Worm (Caenorhabditis elegans): ENCODE measurements around the gene F21F8.5.

Gene F21F8.5

ce11 chrV:8247311-8248105 lies 18.6 kb downstream of the F21F8.5 start (continued):
- no peak for TF ChIP-seq ceh-40 (GFP tag; IDR thresholded peaks at IDR 0.05)
- peak; percentile 16 for TF ChIP-seq nhr-90 (tag; optimal IDR thresholded peaks at IDR 0.05)
- TF ChIP-seq madf-8 (GFP tag; conservative IDR thresholded peaks at IDR 0.05): peak; percentile 53
- no peak for TF ChIP-seq B0019.2 (GFP tag; conservative IDR thresholded peaks at IDR 0.05)
- TF ChIP-seq atf-7 (tag; optimal IDR thresholded peaks at IDR 0.05): no peak
- peak; percentile 75; the same call in 1 of the 2 replicates for TF ChIP-seq Y95B8A.8 (GFP tag; IDR thresholded peaks at IDR 0.05)
- no peak for TF ChIP-seq F22D6.2 (tag; optimal IDR thresholded peaks at IDR 0.05)
- TF ChIP-seq dpl-1 (GFP tag; optimal IDR thresholded peaks at IDR 0.05): no peak
- peak; percentile 91 for TF ChIP-seq hsf-1 (GFP tag; IDR thresholded peaks at IDR 0.05)
- TF ChIP-seq madf-6 (GFP tag; IDR thresholded peaks at IDR 0.05): peak; percentile 89
- no peak for TF ChIP-seq Y79H2A.3 (GFP tag; conservative IDR thresholded peaks at IDR 0.05)
- peak; percentile 64 for TF ChIP-seq F33H1.4 (GFP tag; IDR thresholded peaks at IDR 0.05)
- TF ChIP-seq snpc-3.4 (tag; optimal IDR thresholded peaks at IDR 0.05): peak; percentile 97
- no peak for TF ChIP-seq egl-18 (GFP tag; IDR thresholded peaks at IDR 0.05)
- peak; percentile 97 for TF ChIP-seq him-1 (tag; optimal IDR thresholded peaks at IDR 0.05)
- no peak for TF ChIP-seq F10E7.11 (tag; optimal IDR thresholded peaks at IDR 0.05)
- TF ChIP-seq gei-17 (GFP tag; optimal IDR thresholded peaks at IDR 0.05): no peak
- no peak for TF ChIP-seq ceh-79 (tag; optimal IDR thresholded peaks at IDR 0.05)
- TF ChIP-seq tbp1 (GFP tag; optimal IDR thresholded peaks at IDR 0.05): peak; percentile 88
- no peak for TF ChIP-seq Y53F4B.3 (GFP tag; IDR thresholded peaks at IDR 0.05)
- TF ChIP-seq snpc-1.1 (tag; optimal IDR thresholded peaks at IDR 0.05; ENCODE audit: insufficient read depth): peak; percentile 99
- TF ChIP-seq nfyb-1 (GFP tag; IDR thresholded peaks at IDR 0.05): peak; percentile 64; the same call in 1 of the 2 replicates
- peak; percentile 67 for TF ChIP-seq lsl-1 (GFP tag; optimal IDR thresholded peaks at IDR 0.05)
- TF ChIP-seq nhr-120 (GFP tag; IDR thresholded peaks at IDR 0.05): no peak
- peak; percentile 11 for TF ChIP-seq somi-1 (GFP tag; optimal IDR thresholded peaks at IDR 0.05)
- peak; percentile 68 for TF ChIP-seq xnd-1 (tag; optimal IDR thresholded peaks at IDR 0.05)
- TF ChIP-seq Y53G8AR.9 (GFP tag; conservative IDR thresholded peaks at IDR 0.05): peak; percentile 82
- no peak for TF ChIP-seq ztf-28 (GFP tag; IDR thresholded peaks at IDR 0.05)
- no peak for TF ChIP-seq madf-3 (GFP tag; IDR thresholded peaks at IDR 0.05)
- 0 out of 2 replicates have a peak, but pooled peaks have one; percentile 31 for TF ChIP-seq nfya-2 (GFP tag; IDR thresholded peaks at IDR 0.05)
- TF ChIP-seq cebp-1 (GFP tag; IDR thresholded peaks at IDR 0.05): no peak
- peak; percentile 25 for TF ChIP-seq cebp-1 (tag; optimal IDR thresholded peaks at IDR 0.05)
- no peak for TF ChIP-seq ztf-22 (GFP tag; optimal IDR thresholded peaks at IDR 0.05)
- no peak for TF ChIP-seq nfya-1 (tag; optimal IDR thresholded peaks at IDR 0.05; ENCODE audit: borderline replicate concordance, insufficient read depth)
- no peak for TF ChIP-seq lag-1 (GFP tag; IDR thresholded peaks at IDR 0.05)
- no peak for TF ChIP-seq F55B11.4 (tag; optimal IDR thresholded peaks at IDR 0.05; ENCODE audit: borderline replicate concordance, insufficient read depth)
- peak; percentile 94 for TF ChIP-seq attf-6 (GFP tag; IDR thresholded peaks at IDR 0.05)
- peak; percentile 49 for TF ChIP-seq die-1 (tag; optimal IDR thresholded peaks at IDR 0.05)
- TF ChIP-seq F57A8.1 (GFP tag; optimal IDR thresholded peaks at IDR 0.05): no peak
- TF ChIP-seq hlh-26 (GFP tag; conservative IDR thresholded peaks at IDR 0.05): no peak
- no peak for TF ChIP-seq sea-2 (GFP tag; IDR thresholded peaks at IDR 0.05)
- peak in 2 of 3 experiments; percentile 42 to 47 for TF ChIP-seq lin-35 (GFP tag; optimal IDR thresholded peaks at IDR 0.05)
- no peak for TF ChIP-seq nhr-27 (tag; optimal IDR thresholded peaks at IDR 0.05)
- peak; percentile 96 for TF ChIP-seq D2030.7 (GFP tag; IDR thresholded peaks at IDR 0.05)
- TF ChIP-seq K12H6.12 (tag; optimal IDR thresholded peaks at IDR 0.05): no peak
- no peak for TF ChIP-seq aptf-3 (GFP tag; IDR thresholded peaks at IDR 0.05)
- TF ChIP-seq attf-5 (GFP tag; optimal IDR thresholded peaks at IDR 0.05): no peak

Measured in whole organism, young adult.